Fruit fly (Drosophila melanogaster) whole organism, adult: ENCODE measurements around the gene Tsp66A.

Source experiments
- CG11617 ChIP-seq: fragments of 200-800 bp; sonication (Bioruptor generic); optimal IDR thresholded peaks from 2 replicates; lab custom pipeline; 2017; ENCODE audit warnings: mild to moderate bottlenecking, missing biosample characterization, missing genetic modification reagents, missing genetic modification characterization
- CG12768 ChIP-seq: fragments of 200-800 bp; sonication (Bioruptor generic); optimal IDR thresholded peaks from 2 replicates; lab custom pipeline; 2017; ENCODE audit warnings: missing biosample characterization, missing genetic modification characterization, mild to moderate bottlenecking, moderate library complexity, missing genetic modification reagents
- CG14711 ChIP-seq: fragments of 200-800 bp; sonication (Bioruptor generic); optimal IDR thresholded peaks from 2 replicates; lab custom pipeline; 2018; ENCODE audit warnings: missing biosample characterization, mild to moderate bottlenecking, missing genetic modification characterization, moderate library complexity
- CG7101 ChIP-seq: fragments of 200-800 bp; sonication (Bioruptor generic); optimal IDR thresholded peaks from 2 replicates; lab custom pipeline; 2018; ENCODE audit warnings: missing biosample characterization, mild to moderate bottlenecking, missing genetic modification characterization, moderate library complexity
- Crg-1 ChIP-seq: fragments of 200-800 bp; sonication (Bioruptor generic); optimal IDR thresholded peaks from 2 replicates; lab custom pipeline; 2016; ENCODE audit warnings: missing biosample characterization, missing genetic modification characterization
- bab1 ChIP-seq: fragments of 200-800 bp; sonication (Bioruptor generic); optimal IDR thresholded peaks from 3 replicates; lab custom pipeline; 2019; ENCODE audit warnings: missing biosample characterization, mild to moderate bottlenecking, missing genetic modification characterization, moderate library complexity
- kay ChIP-seq: fragments of 200-800 bp; sonication (Bioruptor generic); peaks from one replicate; lab custom pipeline; 2016; ENCODE audit warnings: missing biosample characterization, missing genetic modification characterization, borderline replicate concordance
- toe ChIP-seq: fragments of 200-800 bp; sonication (Bioruptor generic); optimal IDR thresholded peaks from 2 replicates; lab custom pipeline; 2016; ENCODE audit warnings: missing biosample characterization, missing genetic modification characterization

- TF ChIP-seq Crg-1 (GFP tag; lab: Kevin White, UChicago) (no peak), CG12768 (GFP tag; lab: Kevin White, UChicago) (no peak), CG11617 (GFP tag; lab: Kevin White, UChicago) (no peak), bab1 (GFP tag; lab: Kevin White, UChicago) (no peak), kay (GFP tag; lab: Kevin White, UChicago) (no peak), CG14711 (tag; lab: Kevin White, UChicago) (no peak), toe (GFP tag; lab: Kevin White, UChicago) (no peak), CG7101 (tag; lab: Kevin White, UChicago) (no peak)
Observed at dm6 chr3L:7506117-7506516, 40.8 kb downstream of the Tsp66A start, which contains the start of gene CG7548.
